Worm (Caenorhabditis elegans) whole organism, midembryonic: Measurements from ENCODE around the gene C03B1.2.

Experiments
- T22C8.4 ChIP-seq: fragments of 200-800 bp; sonication (Bioruptor generic); IDR thresholded peaks from 2 replicates; pipeline ENCODE4 v1.3.6; 2022; ENCODE audit warnings: missing genetic modification characterization, missing compliant biosample characterization
- flt-1 ChIP-seq: fragments of 200-800 bp; sonication (Bioruptor generic); IDR thresholded peaks from 2 replicates; pipeline ENCODE4 v1.3.6; 2022; ENCODE audit warnings: missing genetic modification characterization, missing compliant biosample characterization
- klf-2 ChIP-seq: fragments of 200-800 bp; sonication (Bioruptor generic); conservative IDR thresholded peaks from 2 replicates; pipeline ENCODE4 v1.3.6; 2022; ENCODE audit warnings: missing genetic modification reagents, missing genetic modification characterization, missing compliant biosample characterization
- med-1 ChIP-seq: sonication (generic microtip); optimal IDR thresholded peaks from 2 replicates; lab custom pipeline; 2017; ENCODE audit warnings: missing genetic modification characterization, mild to moderate bottlenecking, missing compliant biosample characterization, antibody characterized with exemption, missing genetic modification reagents; ENCODE audit not compliant: insufficient read depth
- ref-1 ChIP-seq: fragments of 200-800 bp; sonication (Bioruptor generic); conservative IDR thresholded peaks from 2 replicates; pipeline ENCODE4 v1.3.6; 2022; ENCODE audit warnings: missing genetic modification reagents, missing genetic modification characterization, missing compliant biosample characterization
- tab-1 ChIP-seq: fragments of 200-800 bp; sonication (Bioruptor generic); IDR thresholded peaks from 2 replicates; pipeline ENCODE4 v1.3.6; 2022; ENCODE audit warnings: missing genetic modification characterization, missing compliant biosample characterization
- ztf-23 ChIP-seq: fragments of 200-800 bp; sonication (Bioruptor generic); IDR thresholded peaks from 2 replicates; pipeline ENCODE4 v1.3.6; 2022; ENCODE audit warnings: missing genetic modification reagents, missing genetic modification characterization, missing compliant biosample characterization

ce11 chrX:6413583-6413982, 43.8 kb downstream of the C03B1.2 start:
- no peak for TF ChIP-seq flt-1 (GFP tag; lab: Robert Waterston, UW)
- no peak for TF ChIP-seq med-1 (GFP tag; lab: Kevin White, UChicago)
- TF ChIP-seq ref-1 (GFP tag; lab: Robert Waterston, UW) = no peak
- TF ChIP-seq tab-1 (GFP tag; lab: Robert Waterston, UW) = no peak
- no peak for TF ChIP-seq T22C8.4 (GFP tag; lab: Robert Waterston, UW)
- no peak for TF ChIP-seq ztf-23 (GFP tag; lab: Robert Waterston, UW)
- TF ChIP-seq klf-2 (GFP tag; lab: Robert Waterston, UW) = no peak
